Worm (Caenorhabditis elegans) whole organism, L4 larva: ENCODE data around the gene C13C4.7.

Source experiments
- D1046.2 ChIP-seq: fragments of 200-800 bp; sonication (Bioruptor generic); IDR thresholded peaks from 2 replicates; pipeline ENCODE4 v1.3.6; 2022; ENCODE audit warnings: missing genetic modification characterization, missing compliant biosample characterization
- mdl-1 ChIP-seq, 2 experiments: fragments of 150-350 bp in 1 of 2; sonication (generic microtip) in 1 of 2; optimal IDR thresholded peaks; 2 replicates each; lab custom pipeline; 2014 to 2017; ENCODE audit warnings: missing biosample characterization in 2 of 2, missing genetic modification characterization in 2 of 2
- pha-4 ChIP-seq, 2 experiments: fragments of 150-350 bp in 1 of 2; fragments of 200-800 bp in 1 of 2; sonication (Bioruptor generic) in 1 of 2; IDR thresholded peaks in 1 of 2; optimal IDR thresholded peaks in 1 of 2; 2 replicates each; pipeline versions ENCODE4 v1.3.6 to Lab custom; 2014 to 2022; ENCODE audit warnings: missing genetic modification characterization in 2 of 2, missing genetic modification reagents in 2 of 2, missing biosample characterization in 1 of 2, missing compliant biosample characterization in 1 of 2
- php-3 ChIP-seq: fragments of 200-800 bp; sonication (Bioruptor generic); IDR thresholded peaks from 2 replicates; pipeline ENCODE4 v1.3.6; 2022; ENCODE audit warnings: missing genetic modification reagents, missing genetic modification characterization, missing compliant biosample characterization
- saeg-2 ChIP-seq: fragments of 200-800 bp; sonication (Bioruptor generic); IDR thresholded peaks from 2 replicates; pipeline ENCODE4 v1.3.6; 2022; ENCODE audit warnings: missing genetic modification reagents, missing genetic modification characterization, missing compliant biosample characterization
- unc-39 ChIP-seq: sonication (generic microtip); optimal IDR thresholded peaks from 2 replicates; lab custom pipeline; 2017; ENCODE audit warnings: missing biosample characterization, missing genetic modification characterization

DNA sequence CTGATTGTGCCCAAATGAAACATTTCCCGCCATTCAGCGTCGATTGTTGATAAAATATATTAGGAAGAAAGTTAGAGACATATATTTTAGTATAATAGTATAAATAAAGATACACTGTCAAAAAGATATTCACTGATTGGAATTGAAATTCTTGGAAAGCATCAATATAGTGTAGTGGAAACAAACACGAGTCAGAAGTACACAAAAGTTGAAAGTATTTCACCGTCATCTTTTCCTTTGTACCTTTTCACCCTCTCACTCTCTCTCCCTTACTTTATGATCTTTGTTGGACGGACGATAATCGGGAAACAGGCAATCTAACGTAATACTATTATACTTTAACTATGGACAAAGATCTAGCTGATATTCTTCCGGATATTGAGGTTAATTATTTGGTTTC lies 26.3 kb downstream of the C13C4.7 start, which contains the start of gene nhr-208:
- TF ChIP-seq php-3 (GFP tag; lab: Robert Waterston, UW) (no peak), mdl-1 (tag; optimal IDR thresholded peaks at IDR 0.05; lab: Kevin White, UChicago) (no peak), saeg-2 (GFP tag; lab: Robert Waterston, UW) (no peak), unc-39 (no peak), D1046.2 (GFP tag; lab: Robert Waterston, UW) (no peak), pha-4 (GFP tag; IDR thresholded peaks at IDR 0.05; lab: Robert Waterston, UW) (no peak), pha-4 (tag; optimal IDR thresholded peaks at IDR 0.05; lab: Kevin White, UChicago) (no peak)
